Fruit fly (Drosophila melanogaster) whole organism, pupa: Measurements from ENCODE around the gene Hat1.

Source experiments
- CG10348 ChIP-seq: fragments of 200-800 bp; sonication (Bioruptor generic); IDR thresholded peaks from 2 replicates; pipeline ENCODE4 v1.3.6; 2022; ENCODE audit warnings: missing biosample characterization, missing genetic modification characterization
- CG12605 ChIP-seq: fragments of 200-800 bp; sonication (Bioruptor generic); IDR thresholded peaks from 2 replicates; pipeline ENCODE4 v1.3.6; 2022; ENCODE audit warnings: missing biosample characterization, missing genetic modification characterization
- CG13204 ChIP-seq: fragments of 200-800 bp; sonication (Bioruptor generic); optimal IDR thresholded peaks from 2 replicates; lab custom pipeline; 2018; ENCODE audit warnings: missing biosample characterization, mild to moderate bottlenecking, missing genetic modification characterization, moderate library complexity
- CG14655 ChIP-seq: fragments of 200-800 bp; sonication (Bioruptor generic); optimal IDR thresholded peaks from 3 replicates; lab custom pipeline; 2017; ENCODE audit warnings: mild to moderate bottlenecking, missing biosample characterization, missing genetic modification reagents, missing genetic modification characterization
- CG17806 ChIP-seq: fragments of 200-800 bp; sonication (Bioruptor generic); optimal IDR thresholded peaks from 2 replicates; lab custom pipeline; 2018; ENCODE audit warnings: missing biosample characterization, mild to moderate bottlenecking, missing genetic modification characterization, moderate library complexity
- CG32121 ChIP-seq: fragments of 200-800 bp; sonication (Bioruptor generic); IDR thresholded peaks from 2 replicates; pipeline ENCODE4 v1.3.6; 2022; ENCODE audit warnings: missing biosample characterization, missing genetic modification characterization
- CG34367 ChIP-seq: fragments of 200-800 bp; sonication (Bioruptor generic); optimal IDR thresholded peaks from 2 replicates; lab custom pipeline; 2018; ENCODE audit warnings: missing biosample characterization, mild to moderate bottlenecking, missing genetic modification characterization
- CG4496 ChIP-seq: fragments of 200-800 bp; sonication (Bioruptor generic); IDR thresholded peaks from 3 replicates; pipeline ENCODE4 v1.3.6; 2022; ENCODE audit warnings: missing biosample characterization, missing genetic modification characterization
- CG8159 ChIP-seq: fragments of 200-800 bp; sonication (Bioruptor generic); optimal IDR thresholded peaks from 3 replicates; lab custom pipeline; 2018; ENCODE audit warnings: missing biosample characterization, mild to moderate bottlenecking, missing genetic modification characterization, moderate library complexity
- CG8301 ChIP-seq: fragments of 200-800 bp; sonication (Bioruptor generic); optimal IDR thresholded peaks from 2 replicates; lab custom pipeline; 2018; ENCODE audit warnings: missing biosample characterization, mild to moderate bottlenecking, missing genetic modification characterization
- CG9948 ChIP-seq: fragments of 200-800 bp; sonication (Bioruptor generic); optimal IDR thresholded peaks from 2 replicates; lab custom pipeline; 2018; ENCODE audit warnings: missing biosample characterization, mild to moderate bottlenecking, missing genetic modification characterization, moderate library complexity
- D1 ChIP-seq: fragments of 200-800 bp; sonication (Bioruptor generic); optimal IDR thresholded peaks from 2 replicates; lab custom pipeline; 2018; ENCODE audit warnings: missing biosample characterization, mild to moderate bottlenecking, missing genetic modification characterization, moderate library complexity
- EcR ChIP-seq: fragments of 200-800 bp; sonication (Bioruptor generic); optimal IDR thresholded peaks from 3 replicates; lab custom pipeline; 2019; ENCODE audit warnings: missing biosample characterization, missing genetic modification characterization, mild to moderate bottlenecking, moderate library complexity, missing genetic modification reagents
- Ets98B ChIP-seq: fragments of 200-800 bp; sonication (Bioruptor generic); IDR thresholded peaks from 2 replicates; pipeline ENCODE4 v1.3.6; 2022; ENCODE audit warnings: missing biosample characterization, missing genetic modification characterization
- Pif1A ChIP-seq: fragments of 200-800 bp; sonication (Bioruptor generic); optimal IDR thresholded peaks from 3 replicates; lab custom pipeline; 2016; ENCODE audit warnings: missing biosample characterization, missing genetic modification characterization
- Pif1B ChIP-seq: fragments of 200-800 bp; sonication (Bioruptor generic); optimal IDR thresholded peaks from 3 replicates; lab custom pipeline; 2016; ENCODE audit warnings: missing biosample characterization, missing genetic modification characterization
- Snoo ChIP-seq: fragments of 200-800 bp; sonication (Bioruptor generic); optimal IDR thresholded peaks from 3 replicates; lab custom pipeline; 2017; ENCODE audit warnings: missing biosample characterization, mild to moderate bottlenecking, missing genetic modification characterization, inconsistent platforms
- fd96Ca ChIP-seq: fragments of 200-800 bp; sonication (Bioruptor generic); IDR thresholded peaks from 3 replicates; pipeline ENCODE4 v1.3.6; 2022; ENCODE audit warnings: missing biosample characterization, missing genetic modification characterization
- rn ChIP-seq: fragments of 200-800 bp; sonication (Bioruptor generic); IDR thresholded peaks from 2 replicates; pipeline ENCODE4 v1.3.6; 2022; ENCODE audit warnings: missing biosample characterization, missing genetic modification characterization

Gene Hat1

dm6 chr3R:5772433-5772832, 16.8 kb downstream of the Hat1 start:
- TF ChIP-seq CG10348: no peak
- TF ChIP-seq Pif1A: no peak
- TF ChIP-seq CG4496 (GFP tag; lab: Robert Waterston, UW): 0 out of 3 replicates have a peak, but pooled peaks have one; percentile 25

dm6 chr3R:5771614-5772202, 17.5 kb downstream of the Hat1 start:
- TF ChIP-seq CG8159 (no peak), CG4496 (GFP tag; lab: Robert Waterston, UW) (0 out of 3 replicates have a peak, but pooled peaks have one; percentile 39)
- TF ChIP-seq, all 21 proteins: peak for 1

- no peak for TF ChIP-seq rn (GFP tag; lab: Robert Waterston, UW)
- TF ChIP-seq CG8301: no peak
- TF ChIP-seq CG4496 (GFP tag; lab: Robert Waterston, UW): no peak
- no peak for TF ChIP-seq Snoo
- TF ChIP-seq CG13204 (GFP tag; lab: Kevin White, UChicago): no peak
- TF ChIP-seq CG17806 (tag; lab: Kevin White, UChicago): no peak
- TF ChIP-seq CG32121 (GFP tag; lab: Robert Waterston, UW): no peak
- no peak for TF ChIP-seq CG10348
- no peak for TF ChIP-seq D1 (tag; lab: Kevin White, UChicago)
- TF ChIP-seq Pif1B (GFP tag; lab: Kevin White, UChicago): no peak
- no peak for TF ChIP-seq Pif1A
- no peak for TF ChIP-seq CG8159
- TF ChIP-seq CG14655 (GFP tag; lab: Kevin White, UChicago): no peak
- TF ChIP-seq EcR (GFP tag; lab: Kevin White, UChicago): no peak
- TF ChIP-seq fd96Ca (GFP tag; lab: Robert Waterston, UW): no peak
- no peak for TF ChIP-seq CG9948 (tag; lab: Kevin White, UChicago)
- TF ChIP-seq, all 21 proteins: peak for 0
Observed at dm6 chr3R:5760980-5761379, 28.2 kb downstream of the Hat1 start.

- TF ChIP-seq CG4496 (GFP tag; lab: Robert Waterston, UW) (0 out of 3 replicates have a peak, but pooled peaks have one; percentile 33), fd96Ca (GFP tag; lab: Robert Waterston, UW) (0 out of 3 replicates have a peak, but pooled peaks have one; percentile 33), CG34367 (tag; lab: Kevin White, UChicago) (no peak), CG13204 (GFP tag; lab: Kevin White, UChicago) (no peak)
- TF ChIP-seq, all 21 proteins: peak for 2
Observed at dm6 chr3R:5758624-5759209, 30.5 kb downstream of the Hat1 start, which contains the start of gene Sec8. Gene Sec8, minus strand, starts transcription at chr3R:5758997.

dm6 chr3R:5754594-5754993, 34.6 kb downstream of the Hat1 start, which contains the start of gene Dcps:
Gene Dcps, minus strand, starts transcription at chr3R:5754774.
- TF ChIP-seq Ets98B (GFP tag; lab: Robert Waterston, UW): no peak
- no peak for TF ChIP-seq rn (GFP tag; lab: Robert Waterston, UW)
- TF ChIP-seq CG9948 (tag; lab: Kevin White, UChicago): no peak

- TF ChIP-seq EcR (GFP tag; lab: Kevin White, UChicago): no peak
Observed at dm6 chr3R:5746646-5747045, 42.5 kb downstream of the Hat1 start.

- TF ChIP-seq Ets98B (GFP tag; lab: Robert Waterston, UW): no peak
- no peak for TF ChIP-seq CG4496 (GFP tag; lab: Robert Waterston, UW)
- no peak for TF ChIP-seq D1 (tag; lab: Kevin White, UChicago)
- TF ChIP-seq CG12605 (GFP tag; lab: Robert Waterston, UW): no peak
- TF ChIP-seq CG9948 (tag; lab: Kevin White, UChicago): no peak
- no peak for TF ChIP-seq CG10348
Observed at dm6 chr3R:5742278-5743196, 46.6 kb downstream of the Hat1 start, which contains the start of the genes Sym and Madm. Gene Sym, minus strand, starts transcription at chr3R:5742476. Gene Madm, plus strand, starts transcription at chr3R:5742510.
